Fruit fly (Drosophila melanogaster) S2 (cell line): ENCODE data around the gene Mtp.

Source experiments
- CG8478 ChIP-seq: fragments of >200 bp; optimal IDR thresholded peaks from 2 replicates; lab custom pipeline; 2018
- CTCF ChIP-seq, 2 experiments: fragments of >200 bp; optimal IDR thresholded peaks; 2 replicates each; lab custom pipeline; 2018

dm6 chr2L:20880476-20880875 lies 42.2 kb downstream of the Mtp start:
- TF ChIP-seq CTCF (optimal IDR thresholded peaks at IDR 0.05; lab: Kevin White, UChicago): no peak
- no peak for TF ChIP-seq CG8478 (lab: Kevin White, UChicago)
